Fruit fly (Drosophila melanogaster) whole organism, prepupa: Measurements from ENCODE around the gene Ts.

ENCODE experiments used
- CG10669 ChIP-seq: fragments of 200-800 bp; sonication (Bioruptor generic); optimal IDR thresholded peaks from 3 replicates; lab custom pipeline; 2018; ENCODE audit warnings: missing biosample characterization, mild to moderate bottlenecking, missing genetic modification characterization, moderate library complexity
- CG3032 ChIP-seq: fragments of 200-800 bp; optimal IDR thresholded peaks from 2 replicates; lab custom pipeline; 2019; ENCODE audit warnings: missing biosample characterization, mild to moderate bottlenecking, missing genetic modification characterization, moderate library complexity
- CG34406 ChIP-seq: fragments of 200-800 bp; sonication (Bioruptor generic); optimal IDR thresholded peaks from 3 replicates; lab custom pipeline; 2016; ENCODE audit warnings: missing biosample characterization, missing genetic modification characterization
- CG6792 ChIP-seq: fragments of 200-800 bp; sonication (Bioruptor generic); optimal IDR thresholded peaks from 3 replicates; lab custom pipeline; 2016; ENCODE audit warnings: missing biosample characterization, missing genetic modification characterization
- CG8632 ChIP-seq: fragments of 200-800 bp; sonication (Bioruptor generic); optimal IDR thresholded peaks from 3 replicates; lab custom pipeline; 2016; ENCODE audit warnings: missing biosample characterization, missing genetic modification characterization
- Ets96B ChIP-seq: fragments of 200-800 bp; optimal IDR thresholded peaks from 2 replicates; lab custom pipeline; 2019; ENCODE audit warnings: missing biosample characterization, mild to moderate bottlenecking, missing genetic modification characterization, moderate library complexity
- Hr39 ChIP-seq: fragments of 200-800 bp; sonication (Bioruptor generic); optimal IDR thresholded peaks from 2 replicates; lab custom pipeline; 2016; ENCODE audit warnings: missing biosample characterization, missing genetic modification characterization
- Lpt ChIP-seq: fragments of 200-800 bp; sonication (Bioruptor generic); optimal IDR thresholded peaks from 3 replicates; lab custom pipeline; 2016; ENCODE audit warnings: missing biosample characterization, missing genetic modification characterization
- fd59A ChIP-seq: fragments of 200-800 bp; sonication (Bioruptor generic); optimal IDR thresholded peaks from 2 replicates; lab custom pipeline; 2017; ENCODE audit warnings: missing biosample characterization, mild to moderate bottlenecking, missing genetic modification characterization, missing genetic modification reagents
- fkh ChIP-seq: fragments of 200-800 bp; sonication (Bioruptor generic); optimal IDR thresholded peaks from 3 replicates; lab custom pipeline; 2017; ENCODE audit warnings: missing biosample characterization, mild to moderate bottlenecking, missing genetic modification characterization, moderate library complexity

- TF ChIP-seq CG6792 (GFP tag; lab: Kevin White, UChicago): no peak
- TF ChIP-seq Hr39 (GFP tag; lab: Kevin White, UChicago): no peak
- no peak for TF ChIP-seq fd59A (GFP tag; lab: Kevin White, UChicago)
- no peak for TF ChIP-seq CG3032 (tag; lab: Kevin White, UChicago)
- TF ChIP-seq CG10669: no peak
- no peak for TF ChIP-seq Ets96B (tag; lab: Kevin White, UChicago)
- TF ChIP-seq fkh (GFP tag; lab: Kevin White, UChicago): no peak
- TF ChIP-seq CG8632 (GFP tag; lab: Kevin White, UChicago): no peak
- no peak for TF ChIP-seq Lpt (GFP tag; lab: Kevin White, UChicago)
- TF ChIP-seq CG34406 (GFP tag; lab: Kevin White, UChicago): no peak
These were observed 15.0 kb downstream of the Ts start, which contains the start of gene Rbp9 for dm6 chr2L:2954472-2954871.
